Fruit fly (Drosophila melanogaster) whole organism, embryonic: ENCODE data around the gene Pex11c.
A peak's percentile ranks its signal among the peaks of the same experiment; 100 is the strongest.

Experiments
- Atf-2 ChIP-seq: fragments of 200-800 bp; sonication (Bioruptor generic); optimal IDR thresholded peaks from 2 replicates; lab custom pipeline; 2016; ENCODE audit warnings: missing biosample characterization, missing genetic modification characterization
- Awh ChIP-seq: fragments of 200-800 bp; sonication (Bioruptor generic); IDR thresholded peaks from 2 replicates; pipeline ENCODE4, ENCODE4 v1.3.6; 2022; ENCODE audit warnings: missing biosample characterization, missing genetic modification characterization
- BEAF-32 ChIP-seq: fragments of 200-800 bp; sonication (Bioruptor generic); optimal IDR thresholded peaks from 3 replicates; lab custom pipeline; 2017; ENCODE audit warnings: missing biosample characterization, missing genetic modification characterization, mild to moderate bottlenecking, moderate library complexity, missing genetic modification reagents
- CG10267 ChIP-seq: fragments of 200-800 bp; sonication (Bioruptor generic); optimal IDR thresholded peaks from 2 replicates; lab custom pipeline; 2018; ENCODE audit warnings: missing biosample characterization, mild to moderate bottlenecking, missing genetic modification characterization, moderate library complexity
- CG11560 ChIP-seq: fragments of 200-800 bp; sonication (Bioruptor generic); IDR thresholded peaks from 3 replicates; pipeline ENCODE4 v1.3.6; 2022; ENCODE audit warnings: missing biosample characterization, missing genetic modification characterization
- CG12659 ChIP-seq: fragments of 200-800 bp; sonication (Bioruptor generic); optimal IDR thresholded peaks from 3 replicates; lab custom pipeline; 2017; ENCODE audit warnings: mild to moderate bottlenecking, missing biosample characterization, missing genetic modification reagents, missing genetic modification characterization
- CG15479 ChIP-seq: fragments of 200-800 bp; sonication (Bioruptor generic); optimal IDR thresholded peaks from 3 replicates; lab custom pipeline; 2019; ENCODE audit warnings: missing biosample characterization, mild to moderate bottlenecking, missing genetic modification characterization, moderate library complexity
- CG17568 ChIP-seq: fragments of 200-800 bp; sonication (Bioruptor generic); optimal IDR thresholded peaks from 2 replicates; lab custom pipeline; 2018; ENCODE audit warnings: missing biosample characterization, mild to moderate bottlenecking, missing genetic modification characterization, moderate library complexity
- CG17912 ChIP-seq: fragments of 200-800 bp; sonication (Bioruptor generic); optimal IDR thresholded peaks from 2 replicates; lab custom pipeline; 2018; ENCODE audit warnings: missing biosample characterization, mild to moderate bottlenecking, missing genetic modification characterization
- CG2199 ChIP-seq: fragments of 200-800 bp; sonication (Bioruptor generic); IDR thresholded peaks from 3 replicates; pipeline ENCODE4 v1.3.6; 2022; ENCODE audit warnings: missing biosample characterization, missing genetic modification characterization
- CG3281 ChIP-seq: fragments of 200-800 bp; sonication (Bioruptor generic); optimal IDR thresholded peaks from 3 replicates; lab custom pipeline; 2017; ENCODE audit warnings: missing biosample characterization, mild to moderate bottlenecking, missing genetic modification characterization
- CG34224 ChIP-seq: fragments of 200-800 bp; sonication (Bioruptor generic); IDR thresholded peaks from 3 replicates; pipeline ENCODE4 v1.3.6; 2022; ENCODE audit warnings: missing biosample characterization, missing genetic modification characterization; ENCODE audit not compliant: partially characterized antibody
- CG3726 ChIP-seq: fragments of 200-800 bp; sonication (Bioruptor generic); IDR thresholded peaks from 3 replicates; pipeline ENCODE4, ENCODE4 v1.3.6; 2022; ENCODE audit warnings: missing biosample characterization, missing genetic modification characterization
- CG6175 ChIP-seq: fragments of 200-800 bp; sonication (Bioruptor generic); IDR thresholded peaks from 3 replicates; pipeline ENCODE4 v1.3.6; 2022; ENCODE audit warnings: missing biosample characterization, missing genetic modification characterization
- CG8944 ChIP-seq: fragments of 200-800 bp; sonication (Bioruptor generic); optimal IDR thresholded peaks from 3 replicates; lab custom pipeline; 2016; ENCODE audit warnings: missing biosample characterization, missing genetic modification characterization
- Camta ChIP-seq: fragments of 200-800 bp; sonication (Bioruptor generic); optimal IDR thresholded peaks from 2 replicates; lab custom pipeline; 2016; ENCODE audit warnings: missing biosample characterization, missing genetic modification characterization
- D ChIP-seq, 2 experiments: fragments of 200-800 bp in 1 of 2; fragments of >200 bp in 1 of 2; sonication (Bioruptor generic) in 1 of 2; optimal IDR thresholded peaks; 2 replicates in 1 of 2; 3 replicates in 1 of 2; lab custom pipeline; 2017; ENCODE audit warnings: mild to moderate bottlenecking in 1 of 2, missing biosample characterization in 1 of 2, missing genetic modification characterization in 1 of 2, missing genetic modification reagents in 1 of 2
- Dbx ChIP-seq: fragments of 200-800 bp; sonication (Bioruptor generic); IDR thresholded peaks from 3 replicates; pipeline ENCODE4 v1.3.6; 2022; ENCODE audit warnings: missing biosample characterization, missing genetic modification characterization
- Dek ChIP-seq: fragments of 200-800 bp; sonication (Bioruptor generic); optimal IDR thresholded peaks from 3 replicates; lab custom pipeline; 2019; ENCODE audit warnings: missing biosample characterization, mild to moderate bottlenecking, missing genetic modification characterization, moderate library complexity
- Drgx ChIP-seq: fragments of 200-800 bp; sonication (Bioruptor generic); IDR thresholded peaks from 2 replicates; pipeline ENCODE4 v1.3.6; 2022; ENCODE audit warnings: missing biosample characterization, missing genetic modification characterization
- E2f2 ChIP-seq: fragments of 200-800 bp; sonication (Bioruptor generic); IDR thresholded peaks from 2 replicates; pipeline ENCODE4 v1.3.6; 2022; ENCODE audit warnings: missing biosample characterization, missing genetic modification characterization
- Elba2 ChIP-seq: fragments of 200-800 bp; sonication (Bioruptor generic); optimal IDR thresholded peaks from 3 replicates; lab custom pipeline; 2016; ENCODE audit warnings: missing biosample characterization, missing genetic modification characterization
- H15 ChIP-seq: fragments of 200-800 bp; sonication (Bioruptor generic); IDR thresholded peaks from 3 replicates; pipeline ENCODE4 v1.3.6; 2022; ENCODE audit warnings: missing biosample characterization, missing genetic modification characterization
- HmgD ChIP-seq: fragments of 200-800 bp; sonication (Bioruptor generic); optimal IDR thresholded peaks from 3 replicates; lab custom pipeline; 2016; ENCODE audit warnings: missing biosample characterization, missing genetic modification characterization
- Meics ChIP-seq: fragments of 200-800 bp; sonication (Bioruptor generic); optimal IDR thresholded peaks from 2 replicates; lab custom pipeline; 2017; ENCODE audit warnings: missing biosample characterization, mild to moderate bottlenecking, missing genetic modification characterization
- Optix ChIP-seq: fragments of 200-800 bp; sonication (Bioruptor generic); IDR thresholded peaks from 3 replicates; pipeline ENCODE4 v1.3.6; 2022; ENCODE audit warnings: missing biosample characterization, missing genetic modification characterization
- Ravus ChIP-seq: fragments of 200-800 bp; sonication (Bioruptor generic); IDR thresholded peaks from 2 replicates; pipeline ENCODE4 v1.3.6; 2022; ENCODE audit warnings: missing biosample characterization, missing genetic modification characterization
- Sry-β ChIP-seq: fragments of 200-800 bp; sonication (Bioruptor generic); optimal IDR thresholded peaks from 2 replicates; lab custom pipeline; 2018; ENCODE audit warnings: missing biosample characterization, mild to moderate bottlenecking, missing genetic modification characterization, moderate library complexity
- Stat92E ChIP-seq, 3 experiments: fragments of >200 bp in 2 of 3; fragments of 200-800 bp in 1 of 3; sonication (Bioruptor generic) in 1 of 3; optimal IDR thresholded peaks; 2 replicates each; lab custom pipeline; 2017 to 2019; ENCODE audit warnings: missing biosample characterization in 3 of 3, missing genetic modification characterization in 3 of 3, mild to moderate bottlenecking in 1 of 3, moderate library complexity in 1 of 3
- Xbp1 ChIP-seq: fragments of 200-800 bp; sonication (Bioruptor generic); optimal IDR thresholded peaks from 3 replicates; lab custom pipeline; 2016; ENCODE audit warnings: missing biosample characterization, mild to moderate bottlenecking, missing genetic modification characterization
- Xrp1 ChIP-seq: fragments of 200-800 bp; sonication (Bioruptor generic); IDR thresholded peaks from 2 replicates; pipeline ENCODE4 v1.3.6; 2022; ENCODE audit warnings: missing biosample characterization, missing genetic modification characterization
- ara ChIP-seq: fragments of 200-800 bp; sonication (Bioruptor generic); IDR thresholded peaks from 2 replicates; pipeline ENCODE4 v1.3.6; 2022; ENCODE audit warnings: missing biosample characterization, missing genetic modification characterization
- cg ChIP-seq: fragments of 200-800 bp; sonication (Bioruptor generic); optimal IDR thresholded peaks from 3 replicates; lab custom pipeline; 2019; ENCODE audit warnings: missing biosample characterization, mild to moderate bottlenecking, missing genetic modification characterization, moderate library complexity
- ci ChIP-seq: fragments of 200-800 bp; sonication (Bioruptor generic); IDR thresholded peaks from 3 replicates; pipeline ENCODE4 v1.3.6; 2022; ENCODE audit warnings: missing biosample characterization, missing genetic modification characterization
- crol ChIP-seq: fragments of 200-800 bp; sonication (Bioruptor generic); IDR thresholded peaks from 2 replicates; pipeline ENCODE4 v1.3.6; 2022; ENCODE audit warnings: missing biosample characterization, missing genetic modification characterization
- dmrt11E ChIP-seq: fragments of 200-800 bp; sonication (Bioruptor generic); optimal IDR thresholded peaks from 3 replicates; lab custom pipeline; 2018; ENCODE audit warnings: missing biosample characterization, mild to moderate bottlenecking, missing genetic modification characterization, moderate library complexity
- fd3F ChIP-seq: fragments of 200-800 bp; sonication (Bioruptor generic); optimal IDR thresholded peaks from 2 replicates; lab custom pipeline; 2018; ENCODE audit warnings: missing biosample characterization, mild to moderate bottlenecking, missing genetic modification characterization, moderate library complexity
- gt ChIP-seq: fragments of 200-800 bp; sonication (Bioruptor generic); IDR thresholded peaks from 2 replicates; pipeline ENCODE4 v1.3.6; 2022; ENCODE audit warnings: missing biosample characterization, missing genetic modification characterization
- hb ChIP-seq: fragments of 200-800 bp; sonication (Bioruptor generic); IDR thresholded peaks from 3 replicates; pipeline ENCODE4 v1.3.6; 2022; ENCODE audit warnings: missing biosample characterization, missing genetic modification characterization; ENCODE audit not compliant: partially characterized antibody
- mam ChIP-seq: fragments of 200-800 bp; sonication (Bioruptor generic); optimal IDR thresholded peaks from 3 replicates; lab custom pipeline; 2016; ENCODE audit warnings: missing biosample characterization, missing genetic modification characterization
- org-1 ChIP-seq: fragments of 200-800 bp; sonication (Bioruptor generic); optimal IDR thresholded peaks from 2 replicates; lab custom pipeline; 2017; ENCODE audit warnings: missing biosample characterization, missing genetic modification characterization
- ro ChIP-seq: fragments of 200-800 bp; sonication (Bioruptor generic); IDR thresholded peaks from 2 replicates; pipeline ENCODE4 v1.3.6; 2022; ENCODE audit warnings: missing biosample characterization, missing genetic modification characterization
- sima ChIP-seq: fragments of 200-800 bp; sonication (Bioruptor generic); optimal IDR thresholded peaks from 2 replicates; lab custom pipeline; 2016; ENCODE audit warnings: missing biosample characterization, missing genetic modification characterization
- sisA ChIP-seq: fragments of 200-800 bp; sonication (Bioruptor generic); IDR thresholded peaks from 2 replicates; pipeline ENCODE4 v1.3.6; 2022; ENCODE audit warnings: missing biosample characterization, missing genetic modification characterization
- sqz ChIP-seq: fragments of 200-800 bp; sonication (Bioruptor generic); optimal IDR thresholded peaks from 3 replicates; lab custom pipeline; 2018; ENCODE audit warnings: missing biosample characterization, mild to moderate bottlenecking, missing genetic modification characterization
- stwl ChIP-seq: fragments of 200-800 bp; sonication (Bioruptor generic); optimal IDR thresholded peaks from 3 replicates; lab custom pipeline; 2018; ENCODE audit warnings: missing biosample characterization, mild to moderate bottlenecking, missing genetic modification characterization, moderate library complexity
- tap ChIP-seq: fragments of 200-800 bp; optimal IDR thresholded peaks from 3 replicates; lab custom pipeline; 2019; ENCODE audit warnings: missing biosample characterization, mild to moderate bottlenecking, missing genetic modification characterization, moderate library complexity
- vvl ChIP-seq: fragments of 200-800 bp; sonication (Bioruptor generic); IDR thresholded peaks from 2 replicates; pipeline ENCODE4 v1.3.6; 2022; ENCODE audit warnings: missing biosample characterization, missing genetic modification characterization
- wor ChIP-seq: fragments of 200-800 bp; sonication (Bioruptor generic); IDR thresholded peaks from 2 replicates; pipeline ENCODE4 v1.3.6; 2022; ENCODE audit warnings: missing biosample characterization, missing genetic modification characterization

Pex11c gene

dm6 chr3R:23239934-23240632 is 18.1 kb upstream of the Pex11c start (continued):
- TF ChIP-seq Atf-2 (GFP tag; lab: Kevin White, UChicago), result no peak
- peak; percentile 60; the same call in 1 of the 2 replicates for TF ChIP-seq ara (GFP tag; lab: Robert Waterston, UW)
- peak; percentile 69 for TF ChIP-seq Dek (tag; lab: Kevin White, UChicago)
- TF ChIP-seq Elba2 (GFP tag; lab: Kevin White, UChicago), result no peak
- TF ChIP-seq Ravus (GFP tag; lab: Robert Waterston, UW), result no peak; the same call in 1 of the 2 replicates
- no peak for TF ChIP-seq CG2199 (GFP tag; lab: Robert Waterston, UW)
- peak; percentile 56; the same call in 1 of the 2 replicates for TF ChIP-seq wor (GFP tag; lab: Robert Waterston, UW)
- TF ChIP-seq Xbp1 (GFP tag; lab: Kevin White, UChicago), result peak; percentile 57
- no peak for TF ChIP-seq Sry-β (GFP tag; lab: Kevin White, UChicago)
- no peak for TF ChIP-seq ro
- TF ChIP-seq CG17912 (GFP tag; lab: Kevin White, UChicago), result no peak
- peak; percentile 79 for TF ChIP-seq vvl (GFP tag; lab: Robert Waterston, UW)
- peak; percentile 85 for TF ChIP-seq ci (GFP tag; lab: Robert Waterston, UW)
- TF ChIP-seq E2f2 (GFP tag; lab: Robert Waterston, UW), result peak; percentile 53; the same call in 1 of the 2 replicates
- TF ChIP-seq hb, result no peak
- no peak for TF ChIP-seq cg (GFP tag; lab: Kevin White, UChicago)
- TF ChIP-seq Stat92E (GFP tag; optimal IDR thresholded peaks at IDR 0.05; lab: Kevin White, UChicago), result no peak
- peak; percentile 67 for TF ChIP-seq sisA
- no peak for TF ChIP-seq sima (GFP tag; lab: Kevin White, UChicago)
- peak; percentile 77 for TF ChIP-seq Dbx (GFP tag; lab: Robert Waterston, UW)
- peak; percentile 81 for TF ChIP-seq Xrp1 (GFP tag; lab: Robert Waterston, UW)
- peak; percentile 42; the same call in 1 of the 2 replicates for TF ChIP-seq Awh
- TF ChIP-seq D (optimal IDR thresholded peaks at IDR 0.05; lab: Kevin White, UChicago), result no peak
- peak; percentile 67 for TF ChIP-seq D (GFP tag; optimal IDR thresholded peaks at IDR 0.05; lab: Kevin White, UChicago)
- TF ChIP-seq org-1 (GFP tag; lab: Kevin White, UChicago), result peak; percentile 51
- TF ChIP-seq HmgD (GFP tag; lab: Kevin White, UChicago), result no peak
- peak; percentile 32 for TF ChIP-seq CG8944 (GFP tag; lab: Kevin White, UChicago)
- TF ChIP-seq dmrt11E (tag; lab: Kevin White, UChicago), result no peak
- TF ChIP-seq sqz, result peak; percentile 14
- no peak for TF ChIP-seq stwl (tag; lab: Kevin White, UChicago)
- TF ChIP-seq CG3281 (GFP tag; lab: Kevin White, UChicago), result peak; percentile 76
- TF ChIP-seq tap (tag; lab: Kevin White, UChicago), result peak; percentile 73
- TF ChIP-seq Optix, result peak; percentile 33; the same call in 1 of the 3 replicates
- TF ChIP-seq CG34224 (GFP tag; lab: Robert Waterston, UW), result no peak
- TF ChIP-seq CG3726, result 0 out of 3 replicates have a peak, but pooled peaks have one; percentile 52
- peak; percentile 27 for TF ChIP-seq Camta (GFP tag; lab: Kevin White, UChicago)
- TF ChIP-seq gt (GFP tag; lab: Robert Waterston, UW), result no peak
- TF ChIP-seq fd3F, result peak; percentile 39
- no peak for TF ChIP-seq CG15479 (GFP tag; lab: Kevin White, UChicago)
- no peak for TF ChIP-seq CG6175
- TF ChIP-seq CG10267 (tag; lab: Kevin White, UChicago), result peak; percentile 66
- TF ChIP-seq CG12659 (GFP tag; lab: Kevin White, UChicago), result peak; percentile 47
- peak; percentile 62 for TF ChIP-seq mam (GFP tag; lab: Kevin White, UChicago)
- TF ChIP-seq CG11560 (tag; lab: Robert Waterston, UW), result 0 out of 3 replicates have a peak, but pooled peaks have one; percentile 43
- TF ChIP-seq Meics (GFP tag; lab: Kevin White, UChicago), result peak; percentile 83
- TF ChIP-seq CG17568 (GFP tag; lab: Kevin White, UChicago), result no peak
- TF ChIP-seq crol (GFP tag; lab: Robert Waterston, UW), result no peak
- 0 out of 3 replicates have a peak, but pooled peaks have one; percentile 30 for TF ChIP-seq H15 (GFP tag; lab: Robert Waterston, UW)
- TF ChIP-seq Drgx (GFP tag; lab: Robert Waterston, UW), result no peak
- TF ChIP-seq BEAF-32, result no peak
